Fruit fly (Drosophila melanogaster) whole organism, pupa: ENCODE results near the gene AP-1gamma.

Experiments
- CG10348 ChIP-seq: fragments of 200-800 bp; sonication (Bioruptor generic); IDR thresholded peaks from 2 replicates; pipeline ENCODE4 v1.3.6; 2022; ENCODE audit warnings: missing biosample characterization, missing genetic modification characterization
- CG12605 ChIP-seq: fragments of 200-800 bp; sonication (Bioruptor generic); IDR thresholded peaks from 2 replicates; pipeline ENCODE4 v1.3.6; 2022; ENCODE audit warnings: missing biosample characterization, missing genetic modification characterization
- CG13204 ChIP-seq: fragments of 200-800 bp; sonication (Bioruptor generic); optimal IDR thresholded peaks from 2 replicates; lab custom pipeline; 2018; ENCODE audit warnings: missing biosample characterization, mild to moderate bottlenecking, missing genetic modification characterization, moderate library complexity
- CG14655 ChIP-seq: fragments of 200-800 bp; sonication (Bioruptor generic); optimal IDR thresholded peaks from 3 replicates; lab custom pipeline; 2017; ENCODE audit warnings: mild to moderate bottlenecking, missing biosample characterization, missing genetic modification reagents, missing genetic modification characterization
- CG15710 ChIP-seq: fragments of 200-800 bp; sonication (Bioruptor generic); optimal IDR thresholded peaks from 2 replicates; lab custom pipeline; 2018; ENCODE audit warnings: missing biosample characterization, mild to moderate bottlenecking, missing genetic modification characterization, moderate library complexity
- CG17806 ChIP-seq: fragments of 200-800 bp; sonication (Bioruptor generic); optimal IDR thresholded peaks from 2 replicates; lab custom pipeline; 2018; ENCODE audit warnings: missing biosample characterization, mild to moderate bottlenecking, missing genetic modification characterization, moderate library complexity
- CG32121 ChIP-seq: fragments of 200-800 bp; sonication (Bioruptor generic); IDR thresholded peaks from 2 replicates; pipeline ENCODE4 v1.3.6; 2022; ENCODE audit warnings: missing biosample characterization, missing genetic modification characterization
- CG34367 ChIP-seq: fragments of 200-800 bp; sonication (Bioruptor generic); optimal IDR thresholded peaks from 2 replicates; lab custom pipeline; 2018; ENCODE audit warnings: missing biosample characterization, mild to moderate bottlenecking, missing genetic modification characterization
- CG4496 ChIP-seq: fragments of 200-800 bp; sonication (Bioruptor generic); IDR thresholded peaks from 3 replicates; pipeline ENCODE4 v1.3.6; 2022; ENCODE audit warnings: missing biosample characterization, missing genetic modification characterization
- CG8159 ChIP-seq: fragments of 200-800 bp; sonication (Bioruptor generic); optimal IDR thresholded peaks from 3 replicates; lab custom pipeline; 2018; ENCODE audit warnings: missing biosample characterization, mild to moderate bottlenecking, missing genetic modification characterization, moderate library complexity
- CG8301 ChIP-seq: fragments of 200-800 bp; sonication (Bioruptor generic); optimal IDR thresholded peaks from 2 replicates; lab custom pipeline; 2018; ENCODE audit warnings: missing biosample characterization, mild to moderate bottlenecking, missing genetic modification characterization
- CG9948 ChIP-seq: fragments of 200-800 bp; sonication (Bioruptor generic); optimal IDR thresholded peaks from 2 replicates; lab custom pipeline; 2018; ENCODE audit warnings: missing biosample characterization, mild to moderate bottlenecking, missing genetic modification characterization, moderate library complexity
- D1 ChIP-seq: fragments of 200-800 bp; sonication (Bioruptor generic); optimal IDR thresholded peaks from 2 replicates; lab custom pipeline; 2018; ENCODE audit warnings: missing biosample characterization, mild to moderate bottlenecking, missing genetic modification characterization, moderate library complexity
- EcR ChIP-seq: fragments of 200-800 bp; sonication (Bioruptor generic); optimal IDR thresholded peaks from 3 replicates; lab custom pipeline; 2019; ENCODE audit warnings: missing biosample characterization, missing genetic modification characterization, mild to moderate bottlenecking, moderate library complexity, missing genetic modification reagents
- Ets98B ChIP-seq: fragments of 200-800 bp; sonication (Bioruptor generic); IDR thresholded peaks from 2 replicates; pipeline ENCODE4 v1.3.6; 2022; ENCODE audit warnings: missing biosample characterization, missing genetic modification characterization
- Pif1A ChIP-seq: fragments of 200-800 bp; sonication (Bioruptor generic); optimal IDR thresholded peaks from 3 replicates; lab custom pipeline; 2016; ENCODE audit warnings: missing biosample characterization, missing genetic modification characterization
- Pif1B ChIP-seq: fragments of 200-800 bp; sonication (Bioruptor generic); optimal IDR thresholded peaks from 3 replicates; lab custom pipeline; 2016; ENCODE audit warnings: missing biosample characterization, missing genetic modification characterization
- Snoo ChIP-seq: fragments of 200-800 bp; sonication (Bioruptor generic); optimal IDR thresholded peaks from 3 replicates; lab custom pipeline; 2017; ENCODE audit warnings: missing biosample characterization, mild to moderate bottlenecking, missing genetic modification characterization, inconsistent platforms
- fd96Ca ChIP-seq: fragments of 200-800 bp; sonication (Bioruptor generic); IDR thresholded peaks from 3 replicates; pipeline ENCODE4 v1.3.6; 2022; ENCODE audit warnings: missing biosample characterization, missing genetic modification characterization
- gl ChIP-seq: fragments of 200-800 bp; sonication (Bioruptor generic); optimal IDR thresholded peaks from 2 replicates; lab custom pipeline; 2018; ENCODE audit warnings: missing biosample characterization, mild to moderate bottlenecking, missing genetic modification characterization
- rn ChIP-seq: fragments of 200-800 bp; sonication (Bioruptor generic); IDR thresholded peaks from 2 replicates; pipeline ENCODE4 v1.3.6; 2022; ENCODE audit warnings: missing biosample characterization, missing genetic modification characterization

The AP-1gamma gene

dm6 chrX:9156388-9156823 lies 47.9 kb downstream of the AP-1gamma start, which contains the start of gene His3.3B:
TSS of gene His3.3B (minus strand) at chrX:9156669.
- TF ChIP-seq gl (no peak), CG32121 (GFP tag; lab: Robert Waterston, UW) (no peak; the same call in 1 of the 2 replicates), EcR (no peak), Ets98B (GFP tag; lab: Robert Waterston, UW) (no peak; the same call in 1 of the 2 replicates), Snoo (tag; lab: Kevin White, UChicago) (no peak), Pif1A (GFP tag; lab: Kevin White, UChicago) (no peak), rn (GFP tag; lab: Robert Waterston, UW) (no peak), CG9948 (tag; lab: Kevin White, UChicago) (no peak), CG4496 (no peak), CG10348 (no peak), CG8301 (no peak), CG14655 (GFP tag; lab: Kevin White, UChicago) (no peak), fd96Ca (GFP tag; lab: Robert Waterston, UW) (no peak), Pif1B (GFP tag; lab: Kevin White, UChicago) (no peak)

DNA sequence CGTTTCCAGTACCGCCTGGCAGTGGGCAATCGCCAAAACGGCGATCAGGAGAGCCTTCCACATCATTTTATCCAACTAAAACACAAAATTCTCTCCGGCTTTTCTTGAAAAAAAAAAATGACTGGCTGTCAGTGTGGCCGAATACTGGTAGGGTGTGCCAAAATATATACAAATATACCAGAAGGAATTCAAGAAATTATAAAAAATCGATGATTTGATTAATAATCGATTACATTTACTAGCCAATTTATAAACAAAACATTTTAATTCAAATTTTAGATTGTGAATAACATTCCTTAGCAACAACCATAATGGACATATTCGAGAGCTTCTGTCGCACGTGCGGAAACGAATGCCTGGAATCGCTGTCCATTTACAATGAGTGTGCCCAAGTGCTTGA lies 49.9 kb downstream of the AP-1gamma start, which contains the start of the genes Ost48 and Dlip1:
TSS of gene Ost48 (minus strand) at position 150 of the 400 bp plus-strand sequence.
TSS of gene Dlip1 (plus strand) at position 257 of the 400 bp plus-strand sequence.
- no peak for TF ChIP-seq CG13204
- no peak for TF ChIP-seq Pif1B (GFP tag; lab: Kevin White, UChicago)
- no peak for TF ChIP-seq CG12605 (GFP tag; lab: Robert Waterston, UW)
- TF ChIP-seq CG15710 = no peak
- TF ChIP-seq rn (GFP tag; lab: Robert Waterston, UW) = no peak
- no peak for TF ChIP-seq CG10348
- TF ChIP-seq CG8301 = no peak
- no peak for TF ChIP-seq D1 (tag; lab: Kevin White, UChicago)
- no peak for TF ChIP-seq Snoo (tag; lab: Kevin White, UChicago)
- no peak for TF ChIP-seq gl
- TF ChIP-seq EcR = no peak
- TF ChIP-seq CG34367 = no peak
- TF ChIP-seq Ets98B (GFP tag; lab: Robert Waterston, UW) = no peak
- no peak for TF ChIP-seq CG8159 (tag; lab: Kevin White, UChicago)
- TF ChIP-seq CG32121 (GFP tag; lab: Robert Waterston, UW) = no peak
- TF ChIP-seq CG14655 (GFP tag; lab: Kevin White, UChicago) = no peak
- TF ChIP-seq Pif1A (GFP tag; lab: Kevin White, UChicago) = no peak
- no peak for TF ChIP-seq CG17806 (tag; lab: Kevin White, UChicago)
- TF ChIP-seq CG4496 = no peak
- TF ChIP-seq CG9948 (tag; lab: Kevin White, UChicago) = no peak

DNA sequence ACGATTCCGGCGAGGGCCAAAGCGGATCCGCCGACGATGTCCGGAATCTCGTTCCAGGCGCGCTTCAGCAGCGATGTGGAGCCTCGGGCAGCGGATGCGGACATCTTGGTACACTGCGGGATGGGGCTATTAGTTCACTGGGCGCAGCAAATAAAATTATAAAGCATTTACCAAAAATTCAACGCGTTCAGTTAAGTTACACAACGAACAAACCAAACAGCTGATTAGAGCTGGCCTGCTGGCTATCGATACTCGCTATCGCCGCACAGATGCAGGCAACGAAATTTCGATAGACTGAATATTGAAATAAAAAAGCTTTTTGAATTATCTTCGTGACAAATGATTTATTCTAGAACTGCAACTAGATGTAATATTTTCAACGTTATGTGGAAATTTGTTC lies 51.2 kb downstream of the AP-1gamma start, which contains the start of gene NdufA3:
TSS of gene NdufA3 (minus strand) at position 317 of the 400 bp plus-strand sequence.
- no peak for TF ChIP-seq CG8159 (tag; lab: Kevin White, UChicago)
- no peak for TF ChIP-seq CG13204
- no peak for TF ChIP-seq CG34367
- no peak for TF ChIP-seq gl
- no peak for TF ChIP-seq CG12605 (GFP tag; lab: Robert Waterston, UW)
- no peak for TF ChIP-seq D1 (tag; lab: Kevin White, UChicago)
- TF ChIP-seq CG8301 = no peak
- TF ChIP-seq CG17806 (tag; lab: Kevin White, UChicago) = no peak
- TF ChIP-seq Snoo (tag; lab: Kevin White, UChicago) = no peak
- TF ChIP-seq CG9948 (tag; lab: Kevin White, UChicago) = no peak
- no peak for TF ChIP-seq CG14655 (GFP tag; lab: Kevin White, UChicago)
- TF ChIP-seq Pif1B (GFP tag; lab: Kevin White, UChicago) = no peak
- TF ChIP-seq rn (GFP tag; lab: Robert Waterston, UW) = no peak

DNA sequence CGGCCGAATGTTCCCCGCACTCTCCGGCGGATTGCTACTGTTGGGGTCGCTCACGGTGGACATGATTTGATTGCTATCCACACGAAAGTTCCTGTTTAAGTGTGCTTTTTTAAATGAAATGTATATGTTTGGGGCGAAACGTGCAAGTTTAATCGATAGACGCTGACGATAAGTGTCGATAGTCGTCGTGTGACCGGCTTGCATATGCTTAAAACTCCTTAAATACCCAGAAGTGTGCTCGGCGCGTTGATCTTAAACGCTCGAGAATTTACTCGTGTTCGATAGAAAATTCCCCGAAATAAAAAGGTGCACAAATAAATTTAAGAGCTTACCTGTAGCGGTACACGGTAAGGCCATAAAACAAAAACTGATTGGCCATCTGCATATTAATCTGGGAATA lies 53.4 kb downstream of the AP-1gamma start, which contains the start of the genes Zpr1 and CG44532:
TSS of gene Zpr1 (minus strand) at position 179 of the 400 bp plus-strand sequence.
TSS of gene CG44532 (plus strand) at position 181 of the 400 bp plus-strand sequence.
- no peak for TF ChIP-seq CG34367
- no peak for TF ChIP-seq fd96Ca (GFP tag; lab: Robert Waterston, UW)
- no peak for TF ChIP-seq Ets98B (GFP tag; lab: Robert Waterston, UW)
- no peak for TF ChIP-seq Snoo (tag; lab: Kevin White, UChicago)
- TF ChIP-seq CG12605 (GFP tag; lab: Robert Waterston, UW) = no peak
- no peak for TF ChIP-seq CG8159 (tag; lab: Kevin White, UChicago)
- TF ChIP-seq CG9948 (tag; lab: Kevin White, UChicago) = no peak
- no peak for TF ChIP-seq D1 (tag; lab: Kevin White, UChicago)
- no peak for TF ChIP-seq CG8301
- no peak for TF ChIP-seq CG14655 (GFP tag; lab: Kevin White, UChicago)
- TF ChIP-seq CG32121 (GFP tag; lab: Robert Waterston, UW) = no peak
- TF ChIP-seq CG4496 = no peak
- TF ChIP-seq CG13204 = no peak
- TF ChIP-seq Pif1A (GFP tag; lab: Kevin White, UChicago) = no peak
- no peak for TF ChIP-seq rn (GFP tag; lab: Robert Waterston, UW)

DNA sequence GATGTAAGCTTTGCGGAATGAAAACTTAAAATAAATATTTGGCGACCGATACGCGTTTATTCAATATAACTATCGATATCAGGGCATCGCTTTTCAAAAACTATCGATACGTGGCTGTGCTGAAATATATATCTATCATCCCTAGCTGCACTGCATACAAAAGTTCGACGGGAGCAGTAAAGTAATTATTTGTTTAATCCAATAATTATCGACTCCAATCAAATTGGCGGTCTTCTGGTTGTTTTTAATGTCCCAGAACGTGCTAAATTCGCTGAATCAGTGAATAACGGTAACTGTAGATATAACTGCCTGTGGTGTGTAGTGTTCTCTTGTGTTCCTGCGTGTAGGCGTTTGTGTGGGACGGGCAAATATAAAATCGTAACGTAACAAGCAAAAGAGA lies 54.6 kb downstream of the AP-1gamma start, which contains the start of gene mei-P26:
TSS of gene mei-P26 (plus strand) at position 146 of the 400 bp plus-strand sequence.
- TF ChIP-seq D1 (tag; lab: Kevin White, UChicago) = no peak
